Worm (Caenorhabditis elegans) whole organism, young adult: ENCODE data around the gene rif-1.2.

Experiments
- Y95B8A.8 ChIP-seq: fragments of 200-800 bp; sonication (Bioruptor generic); IDR thresholded peaks from 2 replicates; pipeline ENCODE4 v1.3.6; 2022; ENCODE audit warnings: missing genetic modification reagents, missing genetic modification characterization, missing compliant biosample characterization
- ekl-4 ChIP-seq: fragments of 200-800 bp; sonication (Bioruptor generic); IDR thresholded peaks from 2 replicates; pipeline ENCODE4 v1.3.6; 2022; ENCODE audit warnings: missing genetic modification reagents, missing genetic modification characterization, missing compliant biosample characterization
- let-526 ChIP-seq: fragments of 200-800 bp; sonication (Bioruptor generic); IDR thresholded peaks from 2 replicates; pipeline ENCODE4 v1.3.6; 2022; ENCODE audit warnings: missing genetic modification reagents, missing genetic modification characterization, missing compliant biosample characterization
- lin-40 ChIP-seq: sonication (generic microtip); optimal IDR thresholded peaks from 2 replicates; lab custom pipeline; 2016; ENCODE audit warnings: missing genetic modification characterization, mild to moderate bottlenecking, missing compliant biosample characterization, missing genotype, missing genetic modification reagents
- lin-54 ChIP-seq: fragments of 200-800 bp; sonication (Bioruptor generic); optimal IDR thresholded peaks from 2 replicates; lab custom pipeline; 2018; ENCODE audit warnings: mild to moderate bottlenecking, missing genetic modification characterization, missing compliant biosample characterization
- pha-4 ChIP-seq: fragments of 150-350 bp; sonication (generic microtip); optimal IDR thresholded peaks from 2 replicates; lab custom pipeline; 2014; ENCODE audit warnings: missing biosample characterization, missing genetic modification reagents, missing genetic modification characterization
- sea-2 ChIP-seq: fragments of 200-800 bp; sonication (Bioruptor generic); IDR thresholded peaks from 2 replicates; pipeline ENCODE4 v1.3.6; 2022; ENCODE audit warnings: missing genetic modification characterization, missing compliant biosample characterization
- snpc-4 ChIP-seq, 5 experiments: fragments of 150-350 bp in 1 of 5; sonication (generic microtip) in 4 of 5; optimal IDR thresholded peaks; 2 replicates each; lab custom pipeline; 2014 to 2018; ENCODE audit warnings: missing genetic modification characterization in 5 of 5, missing biosample characterization in 3 of 5, antibody characterized with exemption in 2 of 5, mild to moderate bottlenecking in 2 of 5, missing compliant biosample characterization in 2 of 5, missing genotype in 2 of 5, moderate library complexity in 2 of 5, missing genetic modification reagents in 1 of 5
- tlf-1 ChIP-seq: fragments of 200-800 bp; sonication (Bioruptor generic); optimal IDR thresholded peaks from 2 replicates; lab custom pipeline; 2018; ENCODE audit warnings: mild to moderate bottlenecking, missing genetic modification characterization, missing compliant biosample characterization
- ztf-25 ChIP-seq: fragments of 200-800 bp; sonication (Bioruptor generic); IDR thresholded peaks from 2 replicates; pipeline ENCODE4 v1.3.6; 2022; ENCODE audit warnings: missing genetic modification reagents, missing genetic modification characterization, missing compliant biosample characterization

- TF ChIP-seq let-526 = no peak
- TF ChIP-seq lin-54 (GFP tag; lab: Kevin White, UChicago) = no peak
- no peak for TF ChIP-seq pha-4
- no peak for TF ChIP-seq ekl-4 (GFP tag; lab: Robert Waterston, UW)
- no peak for TF ChIP-seq tlf-1
- no peak for TF ChIP-seq sea-2 (GFP tag; lab: Robert Waterston, UW)
- TF ChIP-seq lin-40 (tag; lab: Kevin White, UChicago) = no peak
- TF ChIP-seq snpc-4 (GFP tag; optimal IDR thresholded peaks at IDR 0.05; lab: Kevin White, UChicago) = no peak
- TF ChIP-seq snpc-4 (tag; optimal IDR thresholded peaks at IDR 0.05; lab: Kevin White, UChicago) = no peak
- no peak for TF ChIP-seq Y95B8A.8 (GFP tag; lab: Robert Waterston, UW)
- no peak for TF ChIP-seq ztf-25 (GFP tag; lab: Robert Waterston, UW)
These were observed 14.6 kb downstream of the rif-1.2 start, which contains the start of gene nspc-12 for ce11 chrX:12356581-12356980.
